Fruit fly (Drosophila melanogaster): ENCODE results near the gene Tango14.

The Tango14 gene

dm6 chr2L:1207432-1207831 lies 49.0 kb downstream of the Tango14 start (continued):
- TF ChIP-seq Bdp1 (GFP tag; optimal IDR thresholded peaks at IDR 0.05) (no peak), vfl (GFP tag; optimal IDR thresholded peaks at IDR 0.05) (peak; percentile 20), CG8944 (GFP tag; optimal IDR thresholded peaks at IDR 0.05) (peak; percentile 27), CG17186 (GFP tag; optimal IDR thresholded peaks at IDR 0.05) (no peak), CG10654 (GFP tag; optimal IDR thresholded peaks at IDR 0.05) (no peak), Meics (GFP tag; optimal IDR thresholded peaks at IDR 0.05) (peak; percentile 55), CTCF (GFP tag; optimal IDR thresholded peaks at IDR 0.05) (no peak), CG10565 (GFP tag; optimal IDR thresholded peaks at IDR 0.05) (no peak), CG9727 (GFP tag; optimal IDR thresholded peaks at IDR 0.05) (no peak), Opbp (GFP tag; IDR thresholded peaks at IDR 0.05; ENCODE audit: partially characterized antibody) (no peak), CG9932 (GFP tag; IDR thresholded peaks at IDR 0.05) (peak; percentile 72), CG15073 (GFP tag; optimal IDR thresholded peaks at IDR 0.05) (no peak), CHES-1-like (GFP tag; optimal IDR thresholded peaks at IDR 0.05) (peak; percentile 7), ro (GFP tag; IDR thresholded peaks at IDR 0.05) (no peak), tap (tag; optimal IDR thresholded peaks at IDR 0.05) (peak; percentile 28), CG7987 (GFP tag; optimal IDR thresholded peaks at IDR 0.05) (no peak), NfI (GFP tag; optimal IDR thresholded peaks at IDR 0.05) (no peak), CG17385 (GFP tag; optimal IDR thresholded peaks at IDR 0.05) (peak; percentile 63), Sry-δ (GFP tag; optimal IDR thresholded peaks at IDR 0.05) (no peak), Lim3 (GFP tag; IDR thresholded peaks at IDR 0.05) (no peak), CG13775 (GFP tag; optimal IDR thresholded peaks at IDR 0.05) (no peak), PHDP (tag; optimal IDR thresholded peaks at IDR 0.05) (peak; percentile 59), CG12769 (tag; optimal IDR thresholded peaks at IDR 0.05) (peak; percentile 80), TFAM (GFP tag; optimal IDR thresholded peaks at IDR 0.05) (no peak), CG14860 (GFP tag; IDR thresholded peaks at IDR 0.05; ENCODE audit: partially characterized antibody) (no peak), B-H1 (GFP tag; IDR thresholded peaks at IDR 0.05) (peak; percentile 42), Scr (GFP tag; IDR thresholded peaks at IDR 0.05; ENCODE audit: partially characterized antibody) (no peak), da (GFP tag; optimal IDR thresholded peaks at IDR 0.05) (no peak), CG7556 (GFP tag; optimal IDR thresholded peaks at IDR 0.05) (peak; percentile 69), CG8281 (tag; optimal IDR thresholded peaks at IDR 0.05) (no peak), CG1792 (GFP tag; optimal IDR thresholded peaks at IDR 0.05) (no peak), Rx (GFP tag; IDR thresholded peaks at IDR 0.05) (peak; percentile 72), Ets65A (GFP tag) (peak; percentile 82), lola (GFP tag; optimal IDR thresholded peaks at IDR 0.05) (no peak), Chrac-16 (GFP tag; optimal IDR thresholded peaks at IDR 0.05) (no peak), scrt (GFP tag; optimal IDR thresholded peaks at IDR 0.05) (peak; percentile 1), ash1 (GFP tag; optimal IDR thresholded peaks at IDR 0.05) (no peak), dmrt11E (tag; optimal IDR thresholded peaks at IDR 0.05) (no peak), lmd (GFP tag; IDR thresholded peaks at IDR 0.05) (peak; percentile 70; the same call in 1 of the 2 replicates), Gsc (GFP tag; IDR thresholded peaks at IDR 0.05) (no peak), CG18011 (GFP tag; optimal IDR thresholded peaks at IDR 0.05) (no peak), CG3995 (GFP tag; optimal IDR thresholded peaks at IDR 0.05) (no peak), YL-1 (GFP tag; optimal IDR thresholded peaks at IDR 0.05) (no peak), Neu2 (GFP tag; optimal IDR thresholded peaks at IDR 0.05; ENCODE audit: borderline replicate concordance) (no peak), aop (GFP tag; IDR thresholded peaks at IDR 0.05) (no peak), nom (GFP tag; optimal IDR thresholded peaks at IDR 0.05) (no peak), C15 (GFP tag; IDR thresholded peaks at IDR 0.05) (0 out of 3 replicates have a peak, but pooled peaks have one; percentile 44)
